Worm (Caenorhabditis elegans): ENCODE results near the gene parg-1.
"Not testable (repeated sequence)": the region's sequence is repeated elsewhere in the genome, so short reads cannot be mapped to it uniquely, and the experiment has no call there.

Gene parg-1

DNA sequence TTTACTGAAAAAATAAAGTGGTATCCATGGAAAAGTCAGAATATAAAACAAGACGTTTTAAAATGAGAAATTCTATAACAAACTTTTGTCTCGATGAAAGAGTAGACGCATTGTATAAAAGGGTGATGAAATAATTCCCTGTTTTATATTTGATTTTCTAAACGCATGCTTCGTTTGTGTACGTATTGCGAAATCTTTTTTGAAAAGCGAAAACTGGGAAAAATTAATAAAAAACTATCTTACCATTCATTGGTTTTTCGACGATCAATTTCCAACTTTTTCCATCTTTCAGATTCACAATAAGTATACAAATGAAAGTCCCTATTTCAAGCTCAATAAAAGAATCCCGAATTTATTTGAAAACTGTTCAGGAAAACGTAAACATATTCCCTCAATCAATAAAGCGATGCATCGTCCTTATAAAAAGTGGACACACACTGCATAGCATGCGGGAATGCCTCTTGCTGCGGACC lies 38.8 kb downstream of the parg-1 start, which contains the start of gene C33D9.13:
C33D9.13 (minus strand) TSS at position 423 of the 473 bp plus-strand sequence.
- peak; percentile 24 for TF ChIP-seq C34F6.9 (tag; optimal IDR thresholded peaks at IDR 0.05)
- TF ChIP-seq unc-55 (GFP tag; optimal IDR thresholded peaks at IDR 0.05): peak; percentile 48
- TF ChIP-seq mbf-1 (tag; optimal IDR thresholded peaks at IDR 0.05): no peak
- no peak for TF ChIP-seq nhr-77 (tag; optimal IDR thresholded peaks at IDR 0.05)
- TF ChIP-seq aly-2 (tag; optimal IDR thresholded peaks at IDR 0.05): no peak
- no peak for TF ChIP-seq nhr-23 (tag; optimal IDR thresholded peaks at IDR 0.05)
- no peak for TF ChIP-seq nhr-11 (tag; optimal IDR thresholded peaks at IDR 0.05)

ce11 chrIV:8786654-8787053 lies 40.6 kb downstream of the parg-1 start, which contains the start of gene C33D9.8:
Gene C33D9.8, minus strand, starts transcription at chrIV:8786752.
- TF ChIP-seq C34F6.9 (tag; optimal IDR thresholded peaks at IDR 0.05): peak; percentile 40
- TF ChIP-seq F13H6.1 (tag; optimal IDR thresholded peaks at IDR 0.05): no peak
- no peak for TF ChIP-seq nhr-23 (tag; optimal IDR thresholded peaks at IDR 0.05)
- TF ChIP-seq unc-55 (GFP tag; optimal IDR thresholded peaks at IDR 0.05): peak; percentile 60
- no peak for TF ChIP-seq aly-2 (tag; optimal IDR thresholded peaks at IDR 0.05)
- TF ChIP-seq gmeb-1 (tag; optimal IDR thresholded peaks at IDR 0.05): no peak
- TF ChIP-seq lsy-2 (tag; optimal IDR thresholded peaks at IDR 0.05): peak in 1 of 2 experiments; percentile 30

DNA sequence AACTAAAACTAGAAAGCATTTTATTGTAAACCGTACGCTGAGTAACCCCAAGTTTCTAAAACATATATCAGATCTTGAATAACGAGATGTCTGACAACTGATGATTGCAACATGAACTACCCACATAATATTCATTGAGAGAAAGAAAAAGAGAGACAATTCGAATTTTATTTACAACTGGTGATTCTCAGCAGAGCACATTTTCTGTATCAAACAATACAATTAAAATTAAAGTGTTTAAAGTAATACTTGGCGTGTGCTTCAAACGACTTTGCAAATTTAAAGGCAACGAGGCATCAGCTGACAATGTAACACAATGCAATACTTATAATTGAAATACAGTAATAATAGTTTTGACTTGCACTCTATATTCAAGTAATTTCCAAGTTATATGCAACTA lies 42.0 kb downstream of the parg-1 start, which contains the start of gene C33D9.10:
C33D9.10 (minus strand) TSS at position 101 of the 400 bp plus-strand sequence.
- not testable (repeated sequence) for TF ChIP-seq unc-55 (GFP tag; optimal IDR thresholded peaks at IDR 0.05); nhr-10 (tag; optimal IDR thresholded peaks at IDR 0.05); lin-39 (tag; optimal IDR thresholded peaks at IDR 0.05)

DNA sequence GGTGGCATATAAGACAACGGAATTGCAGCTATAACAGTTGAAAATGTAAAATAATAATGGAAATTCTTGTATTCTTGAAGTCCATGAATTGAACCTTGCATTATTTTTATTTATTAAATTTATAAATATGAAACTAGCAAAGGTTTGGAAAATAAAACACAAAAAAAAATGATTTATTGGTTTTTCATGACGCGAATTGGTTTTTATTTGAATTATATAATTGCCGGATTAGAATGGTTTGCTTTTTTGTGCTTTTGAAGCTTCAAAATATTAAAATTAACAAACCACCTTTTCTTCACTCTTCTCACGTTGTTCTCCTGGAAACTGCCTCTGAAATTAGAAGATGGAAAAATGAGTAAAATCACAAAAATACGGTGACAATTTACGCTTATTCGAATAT lies 44.1 kb downstream of the parg-1 start, which contains the start of gene sru-35:
sru-35 (minus strand) TSS at position 101 of the 400 bp plus-strand sequence.
- TF ChIP-seq nhr-77 (tag; optimal IDR thresholded peaks at IDR 0.05) (no peak), lin-11 (tag; optimal IDR thresholded peaks at IDR 0.05) (no peak), lin-39 (tag; optimal IDR thresholded peaks at IDR 0.05) (no peak), nhr-12 (tag; optimal IDR thresholded peaks at IDR 0.05) (no peak), nhr-25 (tag; optimal IDR thresholded peaks at IDR 0.05) (no peak), lin-13 (GFP tag; optimal IDR thresholded peaks at IDR 0.05) (no peak), mab-5 (tag; optimal IDR thresholded peaks at IDR 0.05) (no peak)

- TF ChIP-seq ZK546.5 (tag; optimal IDR thresholded peaks at IDR 0.05) (no peak), nhr-6 (tag; optimal IDR thresholded peaks at IDR 0.05) (no peak), snpc-4 (tag; optimal IDR thresholded peaks at IDR 0.05) (no peak), nhr-11 (tag; optimal IDR thresholded peaks at IDR 0.05) (no peak), mdl-1 (tag; optimal IDR thresholded peaks at IDR 0.05) (no peak), lin-39 (tag; optimal IDR thresholded peaks at IDR 0.05) (no peak), nhr-129 (tag; optimal IDR thresholded peaks at IDR 0.05) (no peak), aly-2 (tag; optimal IDR thresholded peaks at IDR 0.05) (no peak), fos-1 (tag; optimal IDR thresholded peaks at IDR 0.05) (no peak), ama-1 (optimal IDR thresholded peaks at IDR 0.05) (no peak), mab-5 (tag; optimal IDR thresholded peaks at IDR 0.05) (no peak), elt-3 (tag; optimal IDR thresholded peaks at IDR 0.05) (no peak), nhr-21 (tag; optimal IDR thresholded peaks at IDR 0.05) (no peak), nhr-77 (tag; optimal IDR thresholded peaks at IDR 0.05) (no peak), unc-62 (GFP tag; optimal IDR thresholded peaks at IDR 0.05) (no peak), skn-1 (tag; optimal IDR thresholded peaks at IDR 0.05) (no peak), sma-3 (GFP tag; optimal IDR thresholded peaks at IDR 0.05) (no peak), lin-13 (GFP tag; optimal IDR thresholded peaks at IDR 0.05) (no peak), crh-2 (tag; optimal IDR thresholded peaks at IDR 0.05) (no peak), mbf-1 (tag; optimal IDR thresholded peaks at IDR 0.05) (no peak)
Observed at ce11 chrIV:8792808-8793207, 46.8 kb downstream of the parg-1 start, which contains the start of gene C33D9.3. Gene C33D9.3, minus strand, starts transcription at chrIV:8792908.

ce11 chrIV:8793223-8793622 lies 47.2 kb downstream of the parg-1 start:
- TF ChIP-seq lin-13 (GFP tag; optimal IDR thresholded peaks at IDR 0.05) (no peak), sma-9 (GFP tag; optimal IDR thresholded peaks at IDR 0.05) (peak; percentile 79), sma-9 (tag; optimal IDR thresholded peaks at IDR 0.05) (no peak), nhr-129 (tag; optimal IDR thresholded peaks at IDR 0.05) (no peak), gmeb-1 (tag; optimal IDR thresholded peaks at IDR 0.05) (no peak), ztf-4 (tag; optimal IDR thresholded peaks at IDR 0.05) (no peak), nhr-10 (tag; optimal IDR thresholded peaks at IDR 0.05) (no peak), lin-39 (tag; optimal IDR thresholded peaks at IDR 0.05) (no peak), nhr-77 (tag; optimal IDR thresholded peaks at IDR 0.05) (no peak), fos-1 (tag; optimal IDR thresholded peaks at IDR 0.05) (peak; percentile 92), dmd-4 (tag; optimal IDR thresholded peaks at IDR 0.05) (no peak), elt-3 (tag; optimal IDR thresholded peaks at IDR 0.05) (no peak), egl-27 (tag; optimal IDR thresholded peaks at IDR 0.05) (peak; percentile 61), ama-1 (optimal IDR thresholded peaks at IDR 0.05) (no peak), nhr-25 (tag; optimal IDR thresholded peaks at IDR 0.05) (peak; percentile 57), Y55F3AM.14 (GFP tag; optimal IDR thresholded peaks at IDR 0.05) (peak; percentile 38), ztf-1 (GFP tag; conservative IDR thresholded peaks at IDR 0.05) (no peak), peb-1 (tag; optimal IDR thresholded peaks at IDR 0.05) (no peak), mdl-1 (tag; optimal IDR thresholded peaks at IDR 0.05) (no peak), nhr-11 (tag; optimal IDR thresholded peaks at IDR 0.05) (no peak), aly-2 (tag; optimal IDR thresholded peaks at IDR 0.05) (no peak), nhr-237 (tag; optimal IDR thresholded peaks at IDR 0.05) (no peak), sem-4 (tag; optimal IDR thresholded peaks at IDR 0.05) (peak; percentile 42), C34F6.9 (tag; optimal IDR thresholded peaks at IDR 0.05) (no peak), ZK546.5 (tag; optimal IDR thresholded peaks at IDR 0.05) (no peak), sma-3 (GFP tag; optimal IDR thresholded peaks at IDR 0.05) (peak; percentile 68), nhr-21 (tag; optimal IDR thresholded peaks at IDR 0.05) (peak; percentile 77), skn-1 (tag; optimal IDR thresholded peaks at IDR 0.05) (no peak)
